Fruit fly (Drosophila melanogaster) whole organism, embryonic: ENCODE results near the gene CG17996.

ENCODE experiments used
- CG10366 ChIP-seq: fragments of 200-800 bp; sonication (Bioruptor generic); IDR thresholded peaks from 2 replicates; pipeline ENCODE4 v1.3.6; 2022; ENCODE audit warnings: missing biosample characterization, missing genetic modification characterization
- CG10543 ChIP-seq: fragments of 200-800 bp; sonication (Bioruptor generic); optimal IDR thresholded peaks from 3 replicates; lab custom pipeline; 2017; ENCODE audit warnings: missing biosample characterization, mild to moderate bottlenecking, missing genetic modification characterization, moderate library complexity
- CG11560 ChIP-seq: fragments of 200-800 bp; sonication (Bioruptor generic); IDR thresholded peaks from 3 replicates; pipeline ENCODE4 v1.3.6; 2022; ENCODE audit warnings: missing biosample characterization, missing genetic modification characterization
- CG12299 ChIP-seq: fragments of 200-800 bp; sonication (Bioruptor generic); optimal IDR thresholded peaks from 2 replicates; lab custom pipeline; 2018; ENCODE audit warnings: missing biosample characterization, mild to moderate bottlenecking, missing genetic modification characterization
- CG13424 ChIP-seq: fragments of 200-800 bp; sonication (Bioruptor generic); optimal IDR thresholded peaks from 2 replicates; lab custom pipeline; 2019; ENCODE audit warnings: missing biosample characterization, mild to moderate bottlenecking, missing genetic modification characterization, moderate library complexity
- CG14014 ChIP-seq: fragments of 200-800 bp; sonication (Bioruptor generic); IDR thresholded peaks from 2 replicates; pipeline ENCODE4 v1.3.6; 2022; ENCODE audit warnings: missing biosample characterization, missing genetic modification characterization
- CG14050 ChIP-seq: fragments of 200-800 bp; sonication (Bioruptor generic); IDR thresholded peaks from 3 replicates; pipeline ENCODE4 v1.3.6; 2022; ENCODE audit warnings: missing biosample characterization, missing genetic modification characterization
- CG15073 ChIP-seq: fragments of 200-800 bp; sonication (Bioruptor generic); optimal IDR thresholded peaks from 2 replicates; lab custom pipeline; 2016; ENCODE audit warnings: missing biosample characterization, missing genetic modification characterization
- CG17802 ChIP-seq: fragments of 200-800 bp; sonication (Bioruptor generic); optimal IDR thresholded peaks from 2 replicates; lab custom pipeline; 2018; ENCODE audit warnings: missing biosample characterization, mild to moderate bottlenecking, missing genetic modification characterization, moderate library complexity
- CG1792 ChIP-seq: fragments of 200-800 bp; sonication (Bioruptor generic); optimal IDR thresholded peaks from 2 replicates; lab custom pipeline; 2016; ENCODE audit warnings: missing biosample characterization, missing genetic modification characterization
- CG1832 ChIP-seq: fragments of 200-800 bp; sonication (Bioruptor generic); optimal IDR thresholded peaks from 2 replicates; lab custom pipeline; 2017; ENCODE audit warnings: missing biosample characterization, mild to moderate bottlenecking, missing genetic modification characterization, inconsistent platforms
- CG18476 ChIP-seq: fragments of 200-800 bp; sonication (Bioruptor generic); optimal IDR thresholded peaks from 2 replicates; lab custom pipeline; 2016; ENCODE audit warnings: missing biosample characterization, mild to moderate bottlenecking, missing genetic modification characterization
- CG2120 ChIP-seq: fragments of 200-800 bp; sonication (Bioruptor generic); optimal IDR thresholded peaks from 3 replicates; lab custom pipeline; 2016; ENCODE audit warnings: missing biosample characterization, missing genetic modification characterization
- CG2129 ChIP-seq: fragments of 200-800 bp; sonication (Bioruptor generic); IDR thresholded peaks from 2 replicates; pipeline ENCODE4 v1.3.6; 2022; ENCODE audit warnings: missing biosample characterization, missing genetic modification characterization; ENCODE audit not compliant: partially characterized antibody
- CG2889 ChIP-seq: fragments of 200-800 bp; sonication (Bioruptor generic); IDR thresholded peaks from 3 replicates; pipeline ENCODE4 v1.3.6; 2022; ENCODE audit warnings: missing biosample characterization, missing genetic modification characterization
- CG31224 ChIP-seq: fragments of 200-800 bp; sonication (Bioruptor generic); IDR thresholded peaks from 2 replicates; pipeline ENCODE4 v1.3.6; 2022; ENCODE audit warnings: missing biosample characterization, missing genetic modification characterization
- CG4328 ChIP-seq: fragments of 200-800 bp; sonication (Bioruptor generic); optimal IDR thresholded peaks from 3 replicates; lab custom pipeline; 2017; ENCODE audit warnings: missing biosample characterization, missing genetic modification reagents, missing genetic modification characterization
- CG43689 ChIP-seq: fragments of 200-800 bp; sonication (Bioruptor generic); IDR thresholded peaks from 2 replicates; pipeline ENCODE4 v1.3.6; 2022; ENCODE audit warnings: missing biosample characterization, missing genetic modification characterization
- CG7928 ChIP-seq: fragments of 200-800 bp; sonication (Bioruptor generic); optimal IDR thresholded peaks from 2 replicates; lab custom pipeline; 2017; ENCODE audit warnings: missing biosample characterization, mild to moderate bottlenecking, missing genetic modification characterization
- CG9437 ChIP-seq: fragments of 200-800 bp; sonication (Bioruptor generic); optimal IDR thresholded peaks from 2 replicates; lab custom pipeline; 2018; ENCODE audit warnings: missing biosample characterization, mild to moderate bottlenecking, missing genetic modification characterization
- CTCF ChIP-seq: fragments of 200-800 bp; sonication (Bioruptor generic); optimal IDR thresholded peaks from 2 replicates; lab custom pipeline; 2017; ENCODE audit warnings: missing biosample characterization, mild to moderate bottlenecking, missing genetic modification characterization, moderate library complexity
- Dek ChIP-seq: fragments of 200-800 bp; sonication (Bioruptor generic); optimal IDR thresholded peaks from 3 replicates; lab custom pipeline; 2019; ENCODE audit warnings: missing biosample characterization, mild to moderate bottlenecking, missing genetic modification characterization, moderate library complexity
- E2f2 ChIP-seq: fragments of 200-800 bp; sonication (Bioruptor generic); IDR thresholded peaks from 2 replicates; pipeline ENCODE4 v1.3.6; 2022; ENCODE audit warnings: missing biosample characterization, missing genetic modification characterization
- Hr39 ChIP-seq: fragments of >200 bp; optimal IDR thresholded peaks from 2 replicates; lab custom pipeline; 2017
- Hsf ChIP-seq: fragments of 200-800 bp; sonication (Bioruptor generic); optimal IDR thresholded peaks from 3 replicates; lab custom pipeline; 2016; ENCODE audit warnings: missing biosample characterization, missing genetic modification characterization
- Mes4 ChIP-seq: fragments of 200-800 bp; sonication (Bioruptor generic); optimal IDR thresholded peaks from 2 replicates; lab custom pipeline; 2016; ENCODE audit warnings: missing biosample characterization, missing genetic modification characterization
- NC2β ChIP-seq: fragments of 200-800 bp; sonication (Bioruptor generic); optimal IDR thresholded peaks from 2 replicates; lab custom pipeline; 2016; ENCODE audit warnings: missing biosample characterization, missing genetic modification characterization
- NfI ChIP-seq: fragments of 200-800 bp; sonication (Bioruptor generic); optimal IDR thresholded peaks from 3 replicates; lab custom pipeline; 2018; ENCODE audit warnings: missing biosample characterization, mild to moderate bottlenecking, missing genetic modification characterization, moderate library complexity
- Pdp1 ChIP-seq, 2 experiments: fragments of 200-800 bp; sonication (Bioruptor generic); optimal IDR thresholded peaks; 3 replicates each; lab custom pipeline; 2016; ENCODE audit warnings: missing biosample characterization in 2 of 2, missing genetic modification characterization in 2 of 2, mild to moderate bottlenecking in 1 of 2, moderate library complexity in 1 of 2
- Sox102F ChIP-seq: fragments of 200-800 bp; sonication (Bioruptor generic); optimal IDR thresholded peaks from 2 replicates; lab custom pipeline; 2018; ENCODE audit warnings: missing biosample characterization, mild to moderate bottlenecking, missing genetic modification characterization, moderate library complexity
- Xbp1 ChIP-seq: fragments of 200-800 bp; sonication (Bioruptor generic); optimal IDR thresholded peaks from 3 replicates; lab custom pipeline; 2016; ENCODE audit warnings: missing biosample characterization, mild to moderate bottlenecking, missing genetic modification characterization
- Xrp1 ChIP-seq: fragments of 200-800 bp; sonication (Bioruptor generic); IDR thresholded peaks from 2 replicates; pipeline ENCODE4 v1.3.6; 2022; ENCODE audit warnings: missing biosample characterization, missing genetic modification characterization
- ara ChIP-seq: fragments of 200-800 bp; sonication (Bioruptor generic); IDR thresholded peaks from 2 replicates; pipeline ENCODE4 v1.3.6; 2022; ENCODE audit warnings: missing biosample characterization, missing genetic modification characterization
- bigmax ChIP-seq: fragments of 200-800 bp; sonication (Bioruptor generic); optimal IDR thresholded peaks from 2 replicates; lab custom pipeline; 2018; ENCODE audit warnings: missing biosample characterization, mild to moderate bottlenecking, missing genetic modification characterization
- dan ChIP-seq: fragments of 200-800 bp; sonication (Bioruptor generic); IDR thresholded peaks from 2 replicates; pipeline ENCODE4 v1.3.6; 2022; ENCODE audit warnings: missing biosample characterization, missing genetic modification characterization
- dimm ChIP-seq: fragments of 200-800 bp; sonication (Bioruptor generic); IDR thresholded peaks from 2 replicates; pipeline ENCODE4 v1.3.6; 2022; ENCODE audit warnings: missing biosample characterization, missing genetic modification characterization
- fu2 ChIP-seq: fragments of 200-800 bp; sonication (Bioruptor generic); optimal IDR thresholded peaks from 2 replicates; lab custom pipeline; 2016; ENCODE audit warnings: missing biosample characterization, missing genetic modification characterization
- gt ChIP-seq: fragments of 200-800 bp; sonication (Bioruptor generic); IDR thresholded peaks from 2 replicates; pipeline ENCODE4 v1.3.6; 2022; ENCODE audit warnings: missing biosample characterization, missing genetic modification characterization
- jing ChIP-seq: fragments of 200-800 bp; sonication (Bioruptor generic); optimal IDR thresholded peaks from 2 replicates; lab custom pipeline; 2018; ENCODE audit warnings: missing biosample characterization, mild to moderate bottlenecking, missing genetic modification characterization
- jumu ChIP-seq: fragments of 200-800 bp; sonication (Bioruptor generic); optimal IDR thresholded peaks from 3 replicates; lab custom pipeline; 2016; ENCODE audit warnings: missing biosample characterization, missing genetic modification characterization
- onecut ChIP-seq: fragments of 200-800 bp; sonication (Bioruptor generic); IDR thresholded peaks from 2 replicates; pipeline ENCODE4 v1.3.6; 2022; ENCODE audit warnings: missing biosample characterization, missing genetic modification characterization
- ro ChIP-seq: fragments of 200-800 bp; sonication (Bioruptor generic); IDR thresholded peaks from 2 replicates; pipeline ENCODE4 v1.3.6; 2022; ENCODE audit warnings: missing biosample characterization, missing genetic modification characterization
- sc ChIP-seq, 3 experiments: fragments of >200 bp in 2 of 3; fragments of 200-800 bp in 1 of 3; sonication (Bioruptor generic) in 1 of 3; optimal IDR thresholded peaks; 2 replicates in 2 of 3; 3 replicates in 1 of 3; lab custom pipeline; 2017; ENCODE audit warnings: mild to moderate bottlenecking in 1 of 3, missing biosample characterization in 1 of 3, missing genetic modification characterization in 1 of 3, missing genetic modification reagents in 1 of 3
- slou ChIP-seq: fragments of 200-800 bp; sonication (Bioruptor generic); optimal IDR thresholded peaks from 3 replicates; lab custom pipeline; 2016; ENCODE audit warnings: missing biosample characterization, missing genetic modification characterization
- slp2 ChIP-seq: fragments of 200-800 bp; sonication (Bioruptor generic); optimal IDR thresholded peaks from 2 replicates; lab custom pipeline; 2016; ENCODE audit warnings: missing biosample characterization, missing genetic modification characterization
- ssp ChIP-seq: fragments of 200-800 bp; sonication (Bioruptor generic); IDR thresholded peaks from 2 replicates; pipeline ENCODE4 v1.3.6; 2022; ENCODE audit warnings: missing biosample characterization, missing genetic modification characterization
- stc ChIP-seq: fragments of 200-800 bp; sonication (Bioruptor generic); IDR thresholded peaks from 2 replicates; pipeline ENCODE4 v1.3.6; 2022; ENCODE audit warnings: missing biosample characterization, missing genetic modification characterization
- tin ChIP-seq: fragments of 200-800 bp; sonication (Bioruptor generic); optimal IDR thresholded peaks from 3 replicates; lab custom pipeline; 2016; ENCODE audit warnings: missing biosample characterization, missing genetic modification characterization
- vfl ChIP-seq: fragments of 200-800 bp; sonication (Bioruptor generic); optimal IDR thresholded peaks from 2 replicates; lab custom pipeline; 2016; ENCODE audit warnings: missing biosample characterization, missing genetic modification characterization
- zfh1 ChIP-seq: fragments of 200-800 bp; sonication (Bioruptor generic); IDR thresholded peaks from 3 replicates; pipeline ENCODE4 v1.3.6; 2022; ENCODE audit warnings: missing biosample characterization, missing genetic modification characterization

Gene CG17996

DNA sequence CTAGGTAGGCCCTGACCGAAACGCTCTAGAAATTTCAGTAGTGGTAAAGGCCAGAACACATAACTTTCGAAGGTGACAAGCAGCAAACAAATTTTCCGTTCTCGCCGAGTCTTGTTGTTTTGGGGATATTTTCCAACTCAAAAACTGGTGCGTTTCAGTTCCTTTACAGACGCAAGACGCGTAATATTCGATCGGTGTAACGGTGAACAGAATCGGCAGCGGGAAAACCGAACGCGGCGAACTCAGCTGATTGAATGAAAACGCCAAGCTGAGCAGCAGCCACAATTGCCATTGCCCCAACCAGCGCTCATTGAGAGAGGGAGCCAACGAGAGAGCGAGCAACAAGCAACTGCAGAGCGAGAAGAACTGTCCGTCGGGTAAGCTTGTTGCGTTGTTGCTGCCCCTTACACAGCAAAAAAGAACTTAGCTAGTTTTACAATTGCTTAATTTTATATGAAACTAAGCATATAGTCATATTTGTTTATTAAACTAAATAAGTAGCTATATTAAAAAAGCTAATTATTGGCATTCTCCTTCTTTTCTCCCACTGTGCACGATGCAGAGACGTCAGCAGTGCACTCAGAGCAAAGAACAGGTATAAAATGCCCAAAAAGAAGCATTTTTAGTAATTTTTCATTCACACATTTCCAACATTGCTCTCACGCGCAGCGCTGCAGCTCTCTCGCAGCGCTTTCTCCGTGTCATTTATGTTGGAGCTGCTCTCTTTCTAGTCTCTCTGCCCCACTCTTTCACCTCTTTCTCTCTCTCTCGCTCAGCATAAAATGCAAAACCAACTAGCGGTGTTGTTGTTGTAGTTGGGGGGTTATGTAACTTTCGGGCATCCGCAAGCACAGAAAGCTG, 14.8 kb downstream of the CG17996 start, which contains the start of the genes Cyt-c-d and CG31808 (continued):
- TF ChIP-seq CG10543 (GFP tag; lab: Kevin White, UChicago): peak; percentile 93
- peak; percentile 53 for TF ChIP-seq CG1832 (GFP tag; lab: Kevin White, UChicago)
- peak; percentile 89 for TF ChIP-seq jumu (GFP tag; lab: Kevin White, UChicago)
- TF ChIP-seq zfh1: peak; percentile 97
- peak; percentile 97 for TF ChIP-seq CG43689
- TF ChIP-seq slp2: peak; percentile 88
- TF ChIP-seq ara: peak; percentile 98
- peak; percentile 99 for TF ChIP-seq Sox102F
- TF ChIP-seq CG11560 (tag; lab: Robert Waterston, UW): peak; percentile 89
- peak; percentile 98 for TF ChIP-seq stc
- peak; percentile 94 for TF ChIP-seq jing (GFP tag; lab: Kevin White, UChicago)
- TF ChIP-seq CG31224 (GFP tag; lab: Robert Waterston, UW): peak; percentile 86
- no peak for TF ChIP-seq Hr39
- TF ChIP-seq CG15073: peak; percentile 80
- peak; percentile 83 for TF ChIP-seq fu2 (GFP tag; lab: Kevin White, UChicago)
- TF ChIP-seq dimm (GFP tag; lab: Robert Waterston, UW): peak; percentile 93
- TF ChIP-seq tin (GFP tag; lab: Kevin White, UChicago): peak; percentile 95
- peak; percentile 90 for TF ChIP-seq CG1792 (GFP tag; lab: Kevin White, UChicago)
- peak; percentile 94 for TF ChIP-seq Mes4 (GFP tag; lab: Kevin White, UChicago)
- peak; percentile 96 for TF ChIP-seq CG14014
- TF ChIP-seq CG2120 (GFP tag; lab: Kevin White, UChicago): peak; percentile 97
- TF ChIP-seq onecut: peak; percentile 94
- TF ChIP-seq slou (GFP tag; lab: Kevin White, UChicago): peak; percentile 91
- TF ChIP-seq CG18476 (GFP tag; lab: Kevin White, UChicago): peak; percentile 96
- peak; percentile 95 to 98 for TF ChIP-seq Pdp1 (GFP tag; optimal IDR thresholded peaks at IDR 0.05; lab: Kevin White, UChicago)
- peak; percentile 98 for TF ChIP-seq Xrp1 (GFP tag; lab: Robert Waterston, UW)
- peak; percentile 96 for TF ChIP-seq CG12299 (tag; lab: Kevin White, UChicago)
- peak; percentile 93 for TF ChIP-seq vfl (GFP tag; lab: Kevin White, UChicago)
- TF ChIP-seq CG14050 (GFP tag; lab: Robert Waterston, UW): peak; percentile 98
- TF ChIP-seq CTCF (GFP tag; lab: Kevin White, UChicago): peak; percentile 71
- TF ChIP-seq CG4328 (GFP tag; lab: Kevin White, UChicago): peak; percentile 91
- TF ChIP-seq dan (GFP tag; lab: Robert Waterston, UW): peak; percentile 75; the same call in 1 of the 2 replicates
- peak; percentile 96 for TF ChIP-seq Dek (tag; lab: Kevin White, UChicago)
- peak; percentile 87 for TF ChIP-seq CG17802 (tag; lab: Kevin White, UChicago)
- peak; percentile 91 for TF ChIP-seq ssp (GFP tag; lab: Robert Waterston, UW)
- TF ChIP-seq CG13424: peak; percentile 98
- TF ChIP-seq ro (GFP tag; lab: Robert Waterston, UW): peak; percentile 92
- TF ChIP-seq Hsf (GFP tag; lab: Kevin White, UChicago): peak; percentile 98
- peak; percentile 86 for TF ChIP-seq E2f2 (GFP tag; lab: Robert Waterston, UW)
- TF ChIP-seq bigmax (GFP tag; lab: Kevin White, UChicago): peak; percentile 48
- no peak for TF ChIP-seq CG2129
- peak; percentile 97 for TF ChIP-seq NfI (GFP tag; lab: Kevin White, UChicago)
- peak; percentile 85 for TF ChIP-seq CG9437 (GFP tag; lab: Kevin White, UChicago)
- peak; percentile 92 for TF ChIP-seq NC2β (GFP tag; lab: Kevin White, UChicago)
- peak; percentile 98 for TF ChIP-seq CG10366 (GFP tag; lab: Robert Waterston, UW)
- TF ChIP-seq CG2889: peak; percentile 95
- TF ChIP-seq CG7928 (GFP tag; lab: Kevin White, UChicago): peak; percentile 71
- TF ChIP-seq sc (optimal IDR thresholded peaks at IDR 0.05; lab: Kevin White, UChicago): no peak
- TF ChIP-seq sc (GFP tag; optimal IDR thresholded peaks at IDR 0.05; lab: Kevin White, UChicago): peak; percentile 97
- peak; percentile 95 for TF ChIP-seq gt (GFP tag; lab: Robert Waterston, UW)
- TF ChIP-seq Xbp1 (GFP tag; lab: Kevin White, UChicago): peak; percentile 97
